Worm (Caenorhabditis elegans): ENCODE data around the gene sdz-26.
"Not testable (repeated sequence)": the region's sequence is repeated elsewhere in the genome, so short reads cannot be mapped to it uniquely, and the experiment has no call there.

The sdz-26 gene

DNA sequence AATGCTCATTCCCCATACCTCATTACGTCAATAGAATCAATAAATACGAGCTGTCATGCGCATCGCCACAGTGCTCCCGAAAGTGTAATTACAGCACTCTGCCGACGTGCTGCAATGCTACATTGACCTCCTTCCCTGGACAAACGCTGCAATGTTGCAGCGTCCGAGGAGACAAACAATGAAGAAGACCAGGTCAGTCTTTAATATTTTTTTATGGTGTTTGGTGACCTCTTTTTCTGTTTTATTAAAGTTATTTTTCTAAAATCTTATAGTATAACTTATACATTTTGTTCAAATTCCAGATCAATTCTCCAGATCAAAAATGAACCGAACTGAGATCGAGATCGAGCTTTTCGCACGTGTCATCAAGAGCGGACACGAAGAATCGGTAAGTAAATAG lies at the start of gene sdz-26:
Gene sdz-26 (plus strand): TSS at position 301 of the 400 bp plus-strand sequence.
- TF ChIP-seq unc-62 (GFP tag; optimal IDR thresholded peaks at IDR 0.05) = no peak

DNA sequence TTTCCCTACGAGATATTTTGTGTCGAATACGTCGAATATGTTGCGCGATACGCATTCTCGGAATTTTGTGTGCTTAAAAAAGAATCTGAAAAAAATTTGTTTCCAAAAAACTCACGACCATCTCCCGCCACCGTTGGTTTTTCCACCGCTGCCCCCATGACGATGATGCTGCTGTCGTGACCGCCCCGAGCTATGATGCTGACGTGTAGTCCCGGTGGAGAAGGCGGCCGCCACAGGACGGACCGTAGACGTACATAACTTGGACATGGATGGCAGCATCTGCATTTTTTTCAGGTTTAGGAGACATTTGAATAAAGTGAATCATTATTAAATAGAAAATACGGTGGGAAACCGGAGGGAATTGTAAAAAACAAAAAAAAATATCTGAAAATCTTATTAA lies 37.4 kb upstream of the sdz-26 start, which contains the start of gene ddl-3:
Gene ddl-3 (minus strand): TSS at position 289 of the 400 bp plus-strand sequence.
- TF ChIP-seq unc-62 (GFP tag; optimal IDR thresholded peaks at IDR 0.05) = not testable (repeated sequence)

DNA sequence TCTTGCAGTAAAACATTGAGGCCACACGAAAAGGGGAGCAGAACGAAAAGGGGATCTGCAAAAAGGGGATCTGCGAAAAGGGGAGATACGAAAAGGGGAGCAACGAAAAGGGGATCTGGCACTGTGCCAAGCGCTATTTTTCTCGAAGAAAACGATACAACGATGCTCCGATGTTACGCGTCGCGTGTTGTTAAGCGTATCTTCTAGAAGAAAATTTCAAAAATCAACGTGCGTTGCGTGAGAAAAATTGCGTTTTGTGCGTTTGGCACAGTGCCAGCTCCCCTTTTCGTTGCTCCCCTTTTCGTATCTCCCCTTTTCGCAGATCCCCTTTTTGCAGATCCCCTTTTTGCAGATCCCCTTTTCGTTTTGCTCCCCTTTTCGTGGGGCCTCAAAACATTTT lies 35.3 kb upstream of the sdz-26 start, which contains the start of gene Y54G11A.9:
Gene Y54G11A.9 (minus strand): TSS at position 196 of the 400 bp plus-strand sequence.
- TF ChIP-seq unc-62 (GFP tag; optimal IDR thresholded peaks at IDR 0.05) = not testable (repeated sequence)

DNA sequence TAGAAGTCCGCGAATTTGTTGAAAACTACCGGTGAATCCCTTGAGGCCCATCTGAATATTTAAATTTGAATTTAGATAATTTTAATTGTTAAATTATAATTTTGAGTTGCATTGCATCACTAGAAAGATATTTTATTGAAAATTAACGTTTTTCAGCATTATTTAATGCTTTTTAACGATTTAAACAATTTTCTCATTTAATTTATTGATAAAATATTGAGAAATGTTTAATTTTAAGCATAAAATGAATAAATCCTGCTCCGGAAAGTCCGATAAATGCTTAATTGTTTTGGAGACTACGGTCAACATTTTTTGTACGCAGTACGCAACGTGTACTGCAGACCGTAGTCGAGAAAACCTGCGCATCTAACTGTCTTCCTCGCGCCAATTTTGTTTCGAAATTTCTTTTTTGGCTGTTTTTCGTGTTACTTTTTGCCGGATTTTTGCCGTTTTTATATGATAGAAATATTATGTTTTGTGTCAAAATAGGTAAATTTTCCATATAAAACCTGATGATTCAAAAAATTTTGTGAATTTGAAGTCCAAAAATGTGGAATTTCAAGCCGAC lies 32.1 kb upstream of the sdz-26 start, which contains the start of the genes Y54G11A.17, lin-7 and elof-1:
Gene Y54G11A.17 (minus strand): TSS at position 51 of the 568 bp plus-strand sequence.
Gene lin-7 (minus strand): TSS at position 51 of the 568 bp plus-strand sequence.
Gene elof-1 (plus strand): TSS at position 383 of the 568 bp plus-strand sequence.
- TF ChIP-seq unc-62 (GFP tag; optimal IDR thresholded peaks at IDR 0.05) = no peak

DNA sequence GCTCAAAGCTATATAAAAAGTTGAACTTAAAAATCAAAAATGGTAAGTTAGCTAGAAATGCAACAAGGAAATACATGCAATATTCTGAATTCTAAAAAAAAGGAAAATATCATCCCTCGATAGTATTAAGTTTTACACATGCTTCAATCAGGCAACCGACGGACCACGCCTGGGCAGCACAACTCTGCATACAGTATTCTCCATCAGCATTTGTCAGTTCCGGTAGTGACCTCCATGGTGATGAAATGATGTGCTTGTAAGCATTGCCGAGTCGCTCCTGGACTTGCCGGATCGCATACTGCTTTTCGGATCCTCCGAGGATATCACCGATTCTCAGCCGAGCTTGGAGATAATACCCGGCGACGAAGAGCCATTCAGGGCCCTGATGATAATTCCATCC lies 30.8 kb upstream of the sdz-26 start:
- no peak for TF ChIP-seq unc-62 (GFP tag; optimal IDR thresholded peaks at IDR 0.05)

DNA sequence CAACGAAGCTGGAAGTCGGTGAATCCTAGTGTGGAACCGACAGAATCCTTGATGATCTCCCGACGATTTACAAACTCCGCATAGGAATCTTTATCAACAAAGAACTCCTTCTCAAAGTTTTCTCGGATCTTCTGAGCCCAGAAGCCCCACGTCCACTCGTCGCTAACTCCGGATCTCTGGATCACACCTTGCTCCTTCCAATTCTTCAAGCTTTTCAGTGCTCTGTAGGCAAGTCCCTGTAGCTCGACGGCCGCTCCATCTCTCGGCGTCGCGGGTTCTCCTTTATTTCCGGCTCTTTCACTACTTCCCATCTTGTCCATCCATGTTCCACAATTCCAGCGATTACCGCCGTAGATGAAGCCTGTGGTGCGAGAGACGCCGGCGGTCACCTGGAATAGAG lies 30.2 kb upstream of the sdz-26 start:
- no peak for TF ChIP-seq unc-62 (GFP tag; optimal IDR thresholded peaks at IDR 0.05)

DNA sequence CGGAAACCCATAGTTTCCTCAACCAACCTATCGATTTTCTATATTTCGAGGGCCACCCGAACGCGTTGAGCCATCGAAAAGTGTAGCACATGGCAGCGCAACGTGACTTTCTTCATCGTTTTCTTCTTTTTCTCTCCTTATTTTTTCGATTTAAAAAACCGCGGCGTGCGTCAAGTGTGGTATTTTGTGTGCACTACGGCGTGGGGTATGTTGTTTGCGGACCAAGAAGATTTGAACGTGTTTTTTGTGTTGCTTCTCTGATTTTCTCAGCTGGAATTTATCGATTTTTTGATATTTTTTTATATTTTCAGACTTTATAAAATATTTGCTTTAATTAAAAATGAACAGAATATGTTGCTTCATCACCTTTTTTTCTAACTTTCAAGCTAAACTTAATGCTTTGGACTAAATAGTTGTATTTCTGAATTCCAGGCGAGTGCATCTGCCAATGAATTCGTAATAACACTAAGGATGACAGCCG lies 23.6 kb upstream of the sdz-26 start, which contains the start of the genes agl-1 and pfs-2:
Gene agl-1 (minus strand): TSS at position 178 of the 481 bp plus-strand sequence.
Gene pfs-2 (plus strand): TSS at position 431 of the 481 bp plus-strand sequence.
- TF ChIP-seq unc-62 (GFP tag; optimal IDR thresholded peaks at IDR 0.05) = no peak

DNA sequence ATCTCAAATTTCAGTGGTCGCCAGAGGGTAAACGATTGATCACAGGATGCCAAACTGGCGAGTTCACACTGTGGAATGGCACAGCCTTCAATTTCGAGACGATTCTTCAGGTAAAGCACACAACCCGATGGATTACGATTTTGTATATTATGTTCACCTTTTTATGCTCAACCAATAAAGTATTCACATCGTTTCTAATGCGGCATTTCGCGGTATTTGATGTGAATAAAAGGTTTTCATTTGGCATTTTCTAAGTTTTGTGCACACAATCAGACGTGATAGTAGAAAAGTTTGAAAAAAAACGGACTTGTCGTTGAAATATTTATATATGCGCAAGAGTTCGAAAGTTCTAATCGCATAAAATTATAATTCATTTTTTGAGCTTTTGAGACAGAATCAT lies 22.5 kb upstream of the sdz-26 start:
- TF ChIP-seq unc-62 (GFP tag; optimal IDR thresholded peaks at IDR 0.05) = no peak

DNA sequence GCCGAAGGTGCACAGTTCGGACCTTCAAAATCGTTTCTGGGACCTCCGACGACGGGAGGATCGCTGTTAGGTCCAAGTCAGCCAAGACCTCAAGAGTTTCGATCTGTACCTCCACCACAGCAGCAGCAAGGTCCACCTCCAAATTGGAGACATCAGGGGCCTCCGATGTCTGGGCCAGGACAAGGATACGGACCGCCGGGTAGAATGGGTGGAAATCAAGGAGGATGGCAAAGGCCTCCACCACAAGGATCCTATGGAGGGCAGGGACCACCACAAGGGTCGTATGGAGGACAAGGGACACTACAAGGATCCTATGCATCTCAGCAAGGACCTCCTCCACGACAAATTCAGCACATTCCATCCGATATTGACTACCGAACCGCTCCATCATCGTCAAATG lies 20.9 kb upstream of the sdz-26 start:
- no peak for TF ChIP-seq unc-62 (GFP tag; optimal IDR thresholded peaks at IDR 0.05)

DNA sequence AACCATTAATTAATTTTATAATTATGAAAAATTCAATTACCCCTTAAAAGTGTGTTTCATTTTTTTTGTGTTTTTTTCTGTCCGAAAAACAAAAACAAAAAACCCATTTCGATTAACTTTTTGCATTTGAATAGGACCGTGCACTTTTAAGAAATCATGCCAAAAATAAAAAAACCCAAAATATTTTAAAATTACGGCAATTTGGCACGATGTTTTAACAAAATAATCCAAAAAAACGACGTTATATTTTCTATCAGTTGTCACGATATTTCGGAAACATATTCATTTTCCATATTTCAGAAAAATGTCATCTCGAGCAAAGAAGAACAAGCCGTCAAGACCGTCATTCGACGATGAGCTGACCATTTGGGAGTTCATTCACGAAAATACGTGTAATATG lies 19.8 kb upstream of the sdz-26 start, which contains the start of gene tebp-1:
Gene tebp-1 (plus strand): TSS at position 301 of the 400 bp plus-strand sequence.
- no peak for TF ChIP-seq unc-62 (GFP tag; optimal IDR thresholded peaks at IDR 0.05)

DNA sequence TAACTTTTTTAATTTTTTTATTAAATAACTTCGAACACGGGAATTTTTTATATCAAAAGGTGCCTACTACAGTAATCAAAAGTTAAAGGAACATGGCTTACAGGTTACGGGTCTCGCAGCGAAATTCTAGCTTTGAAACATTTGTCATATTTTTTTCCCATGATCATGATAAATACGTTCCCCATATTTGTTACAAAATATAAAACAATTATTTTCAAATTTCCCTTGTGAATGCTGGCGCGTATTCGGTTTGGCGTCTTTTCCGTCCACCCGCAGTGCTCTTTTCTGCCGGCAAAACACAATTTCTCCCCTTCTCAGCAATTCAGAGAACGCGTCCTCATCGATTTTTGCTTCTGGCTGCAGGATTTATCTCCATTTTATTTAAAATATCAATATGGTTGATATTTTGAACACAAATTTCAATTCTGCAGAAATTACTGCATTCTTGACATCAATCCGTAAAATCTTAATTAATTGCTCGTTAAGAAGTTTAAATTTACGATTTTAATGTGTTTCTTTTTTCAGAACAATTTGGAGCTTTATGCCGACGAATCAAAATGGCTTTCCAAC lies 16.3 kb upstream of the sdz-26 start, which contains the start of gene imb-2:
Gene imb-2 (plus strand): TSS at position 520 of the 570 bp plus-strand sequence.
- TF ChIP-seq unc-62 (GFP tag; optimal IDR thresholded peaks at IDR 0.05) = no peak

DNA sequence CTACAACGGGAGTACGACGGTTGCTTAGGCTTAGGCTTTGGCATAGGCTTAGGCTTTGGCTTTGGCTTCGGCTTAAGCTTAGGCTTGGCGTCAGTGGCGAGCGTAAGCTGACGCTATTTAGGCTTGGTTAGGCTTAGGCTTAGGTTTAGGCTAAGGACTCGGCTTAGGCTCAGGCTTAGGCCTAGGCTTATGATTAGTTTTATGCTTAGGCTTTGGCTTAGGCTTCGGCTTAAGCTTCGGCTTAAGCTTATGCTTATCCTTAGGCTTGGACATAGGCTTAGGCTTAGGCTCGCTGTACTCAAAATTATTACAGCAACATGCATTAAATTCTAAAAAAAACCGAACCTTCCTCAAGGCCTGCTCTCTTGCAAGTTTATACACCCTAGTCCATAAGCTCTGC lies 7.0 kb upstream of the sdz-26 start:
- no peak for TF ChIP-seq unc-62 (GFP tag; optimal IDR thresholded peaks at IDR 0.05)

DNA sequence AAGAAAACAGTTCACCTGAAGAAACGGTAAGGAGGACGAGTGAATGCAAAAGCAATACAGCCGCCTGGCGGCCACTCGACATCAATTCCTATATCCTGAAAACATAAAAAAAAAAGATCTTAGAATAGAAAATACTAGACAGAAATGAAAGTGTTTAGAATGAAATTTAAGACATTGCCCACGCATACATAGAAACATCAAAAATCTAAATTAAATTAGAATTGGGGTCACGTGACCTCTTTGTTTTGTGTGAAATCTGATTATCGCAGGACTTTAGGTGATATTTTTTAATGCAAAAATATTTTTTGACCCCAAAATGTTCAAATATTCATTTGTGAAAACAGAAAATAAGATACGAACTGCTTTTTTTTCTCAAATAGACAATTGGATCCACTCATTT lies 3.8 kb upstream of the sdz-26 start, which contains the start of gene acr-20:
Gene acr-20 (minus strand): TSS at position 101 of the 400 bp plus-strand sequence.
- TF ChIP-seq unc-62 (GFP tag; optimal IDR thresholded peaks at IDR 0.05) = no peak

DNA sequence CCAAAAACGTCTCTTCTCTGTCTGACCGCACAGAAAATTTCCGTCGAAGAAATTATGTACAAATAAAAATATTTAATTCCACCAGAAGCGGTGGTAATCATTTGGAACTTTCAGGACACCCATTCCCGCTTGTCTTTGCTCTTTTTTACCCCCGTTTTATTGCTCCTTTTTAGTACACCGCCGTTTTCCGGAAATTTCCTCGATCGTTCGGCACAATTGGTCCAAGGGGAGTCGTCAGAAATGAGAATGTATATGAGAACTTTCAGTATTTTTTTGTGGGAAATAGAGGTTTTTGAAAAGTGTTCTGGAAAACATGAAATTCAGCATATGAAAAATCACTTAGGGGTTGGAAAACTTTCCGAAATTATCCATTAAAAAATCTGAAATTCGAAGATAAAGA lies 772 bp upstream of the sdz-26 start:
- no peak for TF ChIP-seq unc-62 (GFP tag; optimal IDR thresholded peaks at IDR 0.05)

DNA sequence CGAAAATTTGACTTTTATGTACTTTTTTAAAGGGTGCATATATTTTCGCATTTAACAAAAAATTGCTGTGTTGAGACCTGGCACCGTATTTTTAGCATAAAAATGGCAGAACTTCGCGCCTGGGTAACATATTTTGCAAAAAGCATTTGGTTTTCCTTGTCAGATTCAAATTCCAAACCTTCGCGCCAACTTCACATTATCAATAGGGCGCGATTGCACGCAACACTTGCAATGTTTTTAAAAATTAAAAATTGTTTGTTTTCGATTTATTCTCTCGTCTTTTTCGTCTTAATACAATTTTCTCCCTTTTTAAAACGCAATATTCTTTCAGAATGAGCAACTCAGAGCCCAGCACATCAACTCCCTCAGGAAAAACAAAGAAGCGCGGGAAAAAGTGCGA lies 2.1 kb downstream of the sdz-26 start, which contains the start of gene mes-2:
Gene mes-2 (plus strand): TSS at position 330 of the 400 bp plus-strand sequence.
- no peak for TF ChIP-seq unc-62 (GFP tag; optimal IDR thresholded peaks at IDR 0.05)

DNA sequence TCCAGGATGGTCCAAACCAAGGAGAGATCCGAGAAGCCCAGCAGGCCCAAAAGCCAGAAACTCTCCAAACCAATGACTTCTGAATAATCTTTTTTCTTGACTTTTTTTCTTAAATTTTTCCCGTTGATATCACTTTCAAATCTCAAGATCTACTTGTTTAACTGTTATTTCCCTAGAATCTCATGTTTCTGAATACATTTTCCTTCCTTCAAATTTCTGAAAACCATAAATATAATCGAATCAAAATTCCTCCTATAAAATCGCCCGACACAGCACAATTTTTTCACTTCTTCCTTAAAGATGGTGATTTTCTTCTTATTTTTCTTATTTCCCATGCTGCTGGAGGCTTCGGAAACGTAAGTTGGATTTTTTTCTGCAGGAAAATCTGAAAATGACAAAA lies 6.7 kb downstream of the sdz-26 start, which contains the start of gene F26H11.8:
Gene F26H11.8 (plus strand): TSS at position 301 of the 400 bp plus-strand sequence.
- no peak for TF ChIP-seq unc-62 (GFP tag; optimal IDR thresholded peaks at IDR 0.05)

Data from whole organism, dauer.